Worm (Caenorhabditis elegans) whole organism, late embryonic: Measurements from ENCODE around the gene ttr-9.

Experiments used
- ama-1 ChIP-seq: fragments of 150-350 bp; optimal IDR thresholded peaks from 2 replicates; lab custom pipeline; 2014
- ceh-2 ChIP-seq: sonication (generic microtip); optimal IDR thresholded peaks from 2 replicates; lab custom pipeline; 2016; ENCODE audit warnings: missing genotype, missing genetic modification characterization, missing compliant biosample characterization
- ceh-34 ChIP-seq: sonication (generic microtip); optimal IDR thresholded peaks from 2 replicates; lab custom pipeline; 2016; ENCODE audit warnings: mild to moderate bottlenecking, missing genetic modification characterization, missing compliant biosample characterization
- gmeb-2 ChIP-seq: sonication (generic microtip); optimal IDR thresholded peaks from 2 replicates; lab custom pipeline; 2016; ENCODE audit warnings: missing genetic modification characterization, inconsistent platforms, missing compliant biosample characterization
- madf-2 ChIP-seq: sonication (generic microtip); optimal IDR thresholded peaks from 2 replicates; lab custom pipeline; 2017; ENCODE audit warnings: missing genetic modification characterization, missing compliant biosample characterization
- mec-3 ChIP-seq: sonication (generic microtip); optimal IDR thresholded peaks from 2 replicates; lab custom pipeline; 2016; ENCODE audit warnings: borderline replicate concordance, missing genetic modification characterization, missing compliant biosample characterization
- nfya-1 ChIP-seq: sonication (generic microtip); optimal IDR thresholded peaks from 2 replicates; lab custom pipeline; 2017; ENCODE audit warnings: missing genetic modification characterization, mild to moderate bottlenecking, missing compliant biosample characterization, antibody characterized with exemption, moderate library complexity
- nhr-232 ChIP-seq: sonication (generic microtip); optimal IDR thresholded peaks from 2 replicates; lab custom pipeline; 2016; ENCODE audit warnings: missing genetic modification characterization, missing compliant biosample characterization
- rnt-1 ChIP-seq: sonication (generic microtip); optimal IDR thresholded peaks from 2 replicates; lab custom pipeline; 2016; ENCODE audit warnings: missing genetic modification characterization, missing compliant biosample characterization
- unc-3 ChIP-seq, 2 experiments: fragments of 200-800 bp in 1 of 2; sonication (Bioruptor generic) in 1 of 2; sonication (generic microtip) in 1 of 2; conservative IDR thresholded peaks in 1 of 2; optimal IDR thresholded peaks in 1 of 2; 2 replicates each; pipeline versions ENCODE4 v1.3.6 to Lab custom; 2016 to 2022; ENCODE audit warnings: missing compliant biosample characterization in 2 of 2, missing genetic modification characterization in 2 of 2, missing genetic modification reagents in 1 of 2
- unc-42 ChIP-seq: sonication (generic microtip); optimal IDR thresholded peaks from 2 replicates; lab custom pipeline; 2016; ENCODE audit warnings: missing genotype, missing genetic modification characterization, missing compliant biosample characterization
- unc-55 ChIP-seq: sonication (generic microtip); optimal IDR thresholded peaks from 2 replicates; lab custom pipeline; 2017; ENCODE audit warnings: missing biosample characterization, missing genetic modification reagents, missing genetic modification characterization
- unc-86 ChIP-seq: sonication (generic microtip); optimal IDR thresholded peaks from 2 replicates; lab custom pipeline; 2016; ENCODE audit warnings: missing genetic modification characterization, missing compliant biosample characterization

The ttr-9 gene

ce11 chrIV:9464345-9464783, 41.8 kb downstream of the ttr-9 start:
- TF ChIP-seq nhr-232 (no peak), ama-1 (peak; percentile 57)
- TF ChIP-seq, all 69 proteins: peak for 1

- no peak for TF ChIP-seq unc-55 (GFP tag; lab: Kevin White, UChicago)
- TF ChIP-seq nfya-1 (tag; lab: Kevin White, UChicago), result peak; percentile 42
- TF ChIP-seq unc-42, result peak; percentile 61
- TF ChIP-seq rnt-1 (tag; lab: Kevin White, UChicago), result no peak
Measured at ce11 chrIV:9459224-9459781, 46.8 kb downstream of the ttr-9 start, which contains the start of gene copb-2. Gene copb-2, plus strand, starts transcription at chrIV:9459731.

- TF ChIP-seq gmeb-2 (tag; lab: Kevin White, UChicago) (no peak), madf-2 (tag; lab: Kevin White, UChicago) (no peak), unc-3 (GFP tag; conservative IDR thresholded peaks at IDR 0.05; lab: Robert Waterston, UW) (no peak), unc-3 (tag; optimal IDR thresholded peaks at IDR 0.05; lab: Kevin White, UChicago) (no peak), ceh-34 (tag; lab: Kevin White, UChicago) (no peak), ceh-2 (tag; lab: Kevin White, UChicago) (no peak), unc-86 (tag; lab: Kevin White, UChicago) (no peak), mec-3 (tag; lab: Kevin White, UChicago) (no peak)
Measured at ce11 chrIV:9457400-9457799, 48.8 kb downstream of the ttr-9 start, which contains the start of gene cutl-17. Gene cutl-17, minus strand, starts transcription at chrIV:9457500.
